Fruit fly (Drosophila melanogaster): ENCODE data around the gene Zif.

- no peak for TF ChIP-seq ey (GFP tag; optimal IDR thresholded peaks at IDR 0.05)
- no peak for TF ChIP-seq usp (GFP tag; optimal IDR thresholded peaks at IDR 0.05)
- TF ChIP-seq CG32264 (GFP tag; optimal IDR thresholded peaks at IDR 0.05) = no peak
- TF ChIP-seq lola (GFP tag; optimal IDR thresholded peaks at IDR 0.05) = no peak
- no peak for TF ChIP-seq Jra (GFP tag; optimal IDR thresholded peaks at IDR 0.05)
- TF ChIP-seq Abd-B (GFP tag; optimal IDR thresholded peaks at IDR 0.05) = no peak
- TF ChIP-seq Rel (GFP tag; optimal IDR thresholded peaks at IDR 0.05) = no peak
- TF ChIP-seq Rel (tag; optimal IDR thresholded peaks at IDR 0.05) = peak; percentile 65
- peak; percentile 94 for TF ChIP-seq psq (GFP tag; optimal IDR thresholded peaks at IDR 0.05)
- no peak for TF ChIP-seq Sp1 (GFP tag; optimal IDR thresholded peaks at IDR 0.05)
- TF ChIP-seq Hnf4 (GFP tag; optimal IDR thresholded peaks at IDR 0.05) = peak; percentile 46
- TF ChIP-seq tai (GFP tag; optimal IDR thresholded peaks at IDR 0.05) = no peak
- TF ChIP-seq fru (GFP tag; optimal IDR thresholded peaks at IDR 0.05) = peak; percentile 7
- no peak for TF ChIP-seq Hr78 (GFP tag; optimal IDR thresholded peaks at IDR 0.05)
- TF ChIP-seq dmrt93B (GFP tag; optimal IDR thresholded peaks at IDR 0.05) = no peak
Measured at dm6 chr3R:6409153-6409571, 47.7 kb upstream of the Zif start.
